Fruit fly (Drosophila melanogaster): ENCODE results near the gene UQCR-6.4L.

dm6 chr3L:16545511-16545910 is 21.0 kb upstream of the UQCR-6.4L start, which contains the start of gene CG13033:
- TF ChIP-seq Dll (optimal IDR thresholded peaks at IDR 0.05) = no peak
- TF ChIP-seq usp (GFP tag; optimal IDR thresholded peaks at IDR 0.05) = no peak
- no peak for TF ChIP-seq psq (optimal IDR thresholded peaks at IDR 0.05)
- TF ChIP-seq EcR (GFP tag; optimal IDR thresholded peaks at IDR 0.05) = no peak
- TF ChIP-seq pan (optimal IDR thresholded peaks at IDR 0.05) = no peak
- no peak for TF ChIP-seq CG8478 (optimal IDR thresholded peaks at IDR 0.05)

Measured in whole organism.